Fruit fly (Drosophila melanogaster) whole organism, embryonic: ENCODE results near the gene CG43055.
A peak's percentile ranks its signal among the peaks of the same experiment; 100 is the strongest.

ENCODE experiments used
- Ada2b ChIP-seq: fragments of 200-800 bp; sonication (Bioruptor generic); IDR thresholded peaks from 2 replicates; pipeline ENCODE4 v1.3.6; 2022; ENCODE audit warnings: missing biosample characterization, missing genetic modification characterization
- Antp ChIP-seq: fragments of 200-800 bp; sonication (Bioruptor generic); optimal IDR thresholded peaks from 3 replicates; lab custom pipeline; 2016; ENCODE audit warnings: missing biosample characterization, missing genetic modification characterization
- Atf3 ChIP-seq: fragments of 200-800 bp; sonication (Bioruptor generic); optimal IDR thresholded peaks from 3 replicates; lab custom pipeline; 2016; ENCODE audit warnings: missing biosample characterization, missing genetic modification characterization
- B-H1 ChIP-seq: fragments of 200-800 bp; sonication (Bioruptor generic); IDR thresholded peaks from 3 replicates; pipeline ENCODE4 v1.3.6; 2022; ENCODE audit warnings: missing biosample characterization, missing genetic modification characterization
- CG1024 ChIP-seq: fragments of 200-800 bp; sonication (Bioruptor generic); IDR thresholded peaks from 2 replicates; pipeline ENCODE4 v1.3.6; 2022; ENCODE audit warnings: missing biosample characterization, missing genetic modification characterization
- CG10565 ChIP-seq: fragments of 200-800 bp; sonication (Bioruptor generic); optimal IDR thresholded peaks from 3 replicates; lab custom pipeline; 2016; ENCODE audit warnings: missing biosample characterization, mild to moderate bottlenecking, missing genetic modification characterization
- CG11456 ChIP-seq: fragments of 200-800 bp; sonication (Bioruptor generic); IDR thresholded peaks from 3 replicates; pipeline ENCODE4 v1.3.6; 2022; ENCODE audit warnings: missing biosample characterization, missing genetic modification characterization
- CG11695 ChIP-seq: fragments of 200-800 bp; sonication (Bioruptor generic); IDR thresholded peaks from 3 replicates; pipeline ENCODE4 v1.3.6; 2022; ENCODE audit warnings: missing biosample characterization, missing genetic modification characterization
- CG11696 ChIP-seq: fragments of 200-800 bp; sonication (Bioruptor generic); IDR thresholded peaks from 2 replicates; pipeline ENCODE4 v1.3.6; 2022; ENCODE audit warnings: missing biosample characterization, missing genetic modification characterization
- CG12155 ChIP-seq: fragments of 200-800 bp; sonication (Bioruptor generic); optimal IDR thresholded peaks from 3 replicates; lab custom pipeline; 2016; ENCODE audit warnings: missing biosample characterization, missing genetic modification characterization
- CG1233 ChIP-seq: fragments of 200-800 bp; sonication (Bioruptor generic); optimal IDR thresholded peaks from 4 replicates; lab custom pipeline; 2018; ENCODE audit warnings: missing biosample characterization, mild to moderate bottlenecking, missing genetic modification characterization
- CG12769 ChIP-seq: fragments of 200-800 bp; sonication (Bioruptor generic); optimal IDR thresholded peaks from 2 replicates; lab custom pipeline; 2019; ENCODE audit warnings: missing biosample characterization, mild to moderate bottlenecking, missing genetic modification characterization, moderate library complexity
- CG14441 ChIP-seq: fragments of 200-800 bp; sonication (Bioruptor generic); IDR thresholded peaks from 2 replicates; pipeline ENCODE4 v1.3.6; 2022; ENCODE audit warnings: missing biosample characterization, missing genetic modification characterization
- CG15514 ChIP-seq: fragments of 200-800 bp; sonication (Bioruptor generic); optimal IDR thresholded peaks from 3 replicates; lab custom pipeline; 2017; ENCODE audit warnings: missing biosample characterization, missing genetic modification characterization, mild to moderate bottlenecking, moderate library complexity, missing genetic modification reagents
- CG17829 ChIP-seq: fragments of 200-800 bp; optimal IDR thresholded peaks from 2 replicates; lab custom pipeline; 2019; ENCODE audit warnings: missing biosample characterization, mild to moderate bottlenecking, missing genetic modification characterization, moderate library complexity
- CG1832 ChIP-seq: fragments of 200-800 bp; sonication (Bioruptor generic); optimal IDR thresholded peaks from 2 replicates; lab custom pipeline; 2017; ENCODE audit warnings: missing biosample characterization, mild to moderate bottlenecking, missing genetic modification characterization, inconsistent platforms
- CG2199 ChIP-seq: fragments of 200-800 bp; sonication (Bioruptor generic); IDR thresholded peaks from 3 replicates; pipeline ENCODE4 v1.3.6; 2022; ENCODE audit warnings: missing biosample characterization, missing genetic modification characterization
- CG30020 ChIP-seq: fragments of 200-800 bp; optimal IDR thresholded peaks from 2 replicates; lab custom pipeline; 2019; ENCODE audit warnings: missing biosample characterization, mild to moderate bottlenecking, missing genetic modification characterization, moderate library complexity
- CG31365 ChIP-seq: fragments of 200-800 bp; sonication (Bioruptor generic); optimal IDR thresholded peaks from 2 replicates; lab custom pipeline; 2018; ENCODE audit warnings: missing biosample characterization, mild to moderate bottlenecking, missing genetic modification characterization
- CG3163 ChIP-seq: fragments of 200-800 bp; sonication (Bioruptor generic); optimal IDR thresholded peaks from 3 replicates; lab custom pipeline; 2016; ENCODE audit warnings: missing biosample characterization, missing genetic modification characterization
- CG32532 ChIP-seq: fragments of 200-800 bp; sonication (Bioruptor generic); IDR thresholded peaks from 2 replicates; pipeline ENCODE4 v1.3.6; 2022; ENCODE audit warnings: missing biosample characterization, missing genetic modification characterization
- CG4328 ChIP-seq: fragments of 200-800 bp; sonication (Bioruptor generic); optimal IDR thresholded peaks from 3 replicates; lab custom pipeline; 2017; ENCODE audit warnings: missing biosample characterization, missing genetic modification reagents, missing genetic modification characterization
- CG4404 ChIP-seq: fragments of 200-800 bp; sonication (Bioruptor generic); IDR thresholded peaks from 2 replicates; pipeline ENCODE4 v1.3.6; 2022; ENCODE audit warnings: missing biosample characterization, missing genetic modification characterization
- CG4730 ChIP-seq: fragments of 200-800 bp; sonication (Bioruptor generic); IDR thresholded peaks from 2 replicates; pipeline ENCODE4 v1.3.6; 2022; ENCODE audit warnings: missing biosample characterization, missing genetic modification characterization
- CG5180 ChIP-seq: fragments of 200-800 bp; sonication (Bioruptor generic); optimal IDR thresholded peaks from 3 replicates; lab custom pipeline; 2017; ENCODE audit warnings: missing biosample characterization, missing genetic modification characterization, mild to moderate bottlenecking, moderate library complexity, missing genetic modification reagents
- CG7745 ChIP-seq: fragments of 200-800 bp; sonication (Bioruptor generic); optimal IDR thresholded peaks from 2 replicates; lab custom pipeline; 2018; ENCODE audit warnings: missing biosample characterization, mild to moderate bottlenecking, missing genetic modification characterization, moderate library complexity
- CG8089 ChIP-seq: fragments of 200-800 bp; sonication (Bioruptor generic); optimal IDR thresholded peaks from 3 replicates; lab custom pipeline; 2016; ENCODE audit warnings: missing biosample characterization, missing genetic modification characterization
- CG8478 ChIP-seq: fragments of >200 bp; optimal IDR thresholded peaks from 2 replicates; lab custom pipeline; 2018
- CG9876 ChIP-seq: fragments of 200-800 bp; sonication (Bioruptor generic); optimal IDR thresholded peaks from 2 replicates; lab custom pipeline; 2016; ENCODE audit warnings: missing biosample characterization, missing genetic modification characterization
- CrebB ChIP-seq: fragments of 200-800 bp; sonication (Bioruptor generic); optimal IDR thresholded peaks from 3 replicates; lab custom pipeline; 2018; ENCODE audit warnings: missing biosample characterization, mild to moderate bottlenecking, missing genetic modification characterization
- E2f2 ChIP-seq: fragments of 200-800 bp; sonication (Bioruptor generic); IDR thresholded peaks from 2 replicates; pipeline ENCODE4 v1.3.6; 2022; ENCODE audit warnings: missing biosample characterization, missing genetic modification characterization
- H2.0 ChIP-seq: fragments of 200-800 bp; sonication (Bioruptor generic); IDR thresholded peaks from 2 replicates; pipeline ENCODE4 v1.3.6; 2022; ENCODE audit warnings: missing biosample characterization, missing genetic modification characterization
- Mad ChIP-seq: fragments of 200-800 bp; sonication (Bioruptor generic); optimal IDR thresholded peaks from 2 replicates; lab custom pipeline; 2016; ENCODE audit warnings: missing biosample characterization, missing genetic modification characterization
- Scr ChIP-seq: fragments of 200-800 bp; sonication (Bioruptor generic); IDR thresholded peaks from 2 replicates; pipeline ENCODE4 v1.3.6; 2022; ENCODE audit warnings: missing biosample characterization, missing genetic modification characterization; ENCODE audit not compliant: partially characterized antibody
- Sry-β ChIP-seq: fragments of 200-800 bp; sonication (Bioruptor generic); optimal IDR thresholded peaks from 2 replicates; lab custom pipeline; 2018; ENCODE audit warnings: missing biosample characterization, mild to moderate bottlenecking, missing genetic modification characterization, moderate library complexity
- ac ChIP-seq: fragments of 200-800 bp; sonication (Bioruptor generic); optimal IDR thresholded peaks from 3 replicates; lab custom pipeline; 2017; ENCODE audit warnings: missing biosample characterization, mild to moderate bottlenecking, missing genetic modification characterization
- al ChIP-seq: fragments of 200-800 bp; sonication (Bioruptor generic); IDR thresholded peaks from 2 replicates; pipeline ENCODE4 v1.3.6; 2022; ENCODE audit warnings: missing biosample characterization, missing genetic modification characterization
- br ChIP-seq: fragments of >200 bp; optimal IDR thresholded peaks from 2 replicates; lab custom pipeline; 2017
- cg ChIP-seq: fragments of 200-800 bp; sonication (Bioruptor generic); optimal IDR thresholded peaks from 3 replicates; lab custom pipeline; 2019; ENCODE audit warnings: missing biosample characterization, mild to moderate bottlenecking, missing genetic modification characterization, moderate library complexity
- chm ChIP-seq: fragments of 200-800 bp; sonication (Bioruptor generic); IDR thresholded peaks from 2 replicates; pipeline ENCODE4 v1.3.6; 2022; ENCODE audit warnings: missing biosample characterization, missing genetic modification characterization
- da ChIP-seq: fragments of 200-800 bp; sonication (Bioruptor generic); optimal IDR thresholded peaks from 2 replicates; lab custom pipeline; 2016; ENCODE audit warnings: missing biosample characterization, missing genetic modification characterization
- gro ChIP-seq: fragments of 200-800 bp; sonication (Bioruptor generic); optimal IDR thresholded peaks from 2 replicates; lab custom pipeline; 2016; ENCODE audit warnings: missing biosample characterization, missing genetic modification characterization
- gsb-n ChIP-seq: fragments of 200-800 bp; sonication (Bioruptor generic); optimal IDR thresholded peaks from 3 replicates; lab custom pipeline; 2018; ENCODE audit warnings: missing biosample characterization, mild to moderate bottlenecking, missing genetic modification characterization
- inv ChIP-seq: fragments of 200-800 bp; sonication (Bioruptor generic); IDR thresholded peaks from 2 replicates; pipeline ENCODE4 v1.3.6; 2022; ENCODE audit warnings: missing biosample characterization, missing genetic modification characterization; ENCODE audit not compliant: partially characterized antibody
- jigr1 ChIP-seq: fragments of 200-800 bp; sonication (Bioruptor generic); IDR thresholded peaks from 3 replicates; pipeline ENCODE4 v1.3.6; 2022; ENCODE audit warnings: missing biosample characterization, missing genetic modification characterization
- lmd ChIP-seq: fragments of 200-800 bp; sonication (Bioruptor generic); IDR thresholded peaks from 2 replicates; pipeline ENCODE4 v1.3.6; 2022; ENCODE audit warnings: missing biosample characterization, missing genetic modification characterization
- pros ChIP-seq: fragments of 200-800 bp; sonication (Bioruptor generic); optimal IDR thresholded peaks from 3 replicates; lab custom pipeline; 2019; ENCODE audit warnings: missing biosample characterization, mild to moderate bottlenecking, missing genetic modification characterization, moderate library complexity
- run ChIP-seq: fragments of 200-800 bp; sonication (Bioruptor generic); optimal IDR thresholded peaks from 3 replicates; lab custom pipeline; 2018; ENCODE audit warnings: missing biosample characterization, mild to moderate bottlenecking, missing genetic modification characterization
- tio ChIP-seq: fragments of 200-800 bp; sonication (Bioruptor generic); optimal IDR thresholded peaks from 2 replicates; lab custom pipeline; 2017; ENCODE audit warnings: missing biosample characterization, missing genetic modification characterization, inconsistent platforms
- toy ChIP-seq: fragments of 200-800 bp; sonication (Bioruptor generic); IDR thresholded peaks from 2 replicates; pipeline ENCODE4 v1.3.6; 2022; ENCODE audit warnings: missing biosample characterization, missing genetic modification characterization
- wek ChIP-seq: fragments of 200-800 bp; sonication (Bioruptor generic); optimal IDR thresholded peaks from 3 replicates; lab custom pipeline; 2018; ENCODE audit warnings: missing biosample characterization, mild to moderate bottlenecking, missing genetic modification characterization, moderate library complexity

CG43055 gene

dm6 chr2L:4371516-4372136, 39.3 kb upstream of the CG43055 start (continued):
- TF ChIP-seq CG17829 = peak; percentile 89
- TF ChIP-seq CG11696 (GFP tag; lab: Robert Waterston, UW) = no peak
- no peak for TF ChIP-seq B-H1 (GFP tag; lab: Robert Waterston, UW)
- TF ChIP-seq da (GFP tag; lab: Kevin White, UChicago) = peak; percentile 6
- no peak for TF ChIP-seq H2.0 (GFP tag; lab: Robert Waterston, UW)
- TF ChIP-seq tio (GFP tag; lab: Kevin White, UChicago) = peak; percentile 57
- peak; percentile 36; the same call in 1 of the 2 replicates for TF ChIP-seq CG14441 (GFP tag; lab: Robert Waterston, UW)
- TF ChIP-seq CG15514 (GFP tag; lab: Kevin White, UChicago) = peak; percentile 15
- no peak for TF ChIP-seq CG4328 (GFP tag; lab: Kevin White, UChicago)
- TF ChIP-seq gro (GFP tag; lab: Kevin White, UChicago) = no peak
- TF ChIP-seq pros (GFP tag; lab: Kevin White, UChicago) = peak; percentile 77
- TF ChIP-seq CG31365 (tag; lab: Kevin White, UChicago) = peak; percentile 19
- no peak for TF ChIP-seq br (lab: Kevin White, UChicago)
- no peak for TF ChIP-seq al (GFP tag; lab: Robert Waterston, UW)
- TF ChIP-seq CG1233 (GFP tag; lab: Kevin White, UChicago) = peak; percentile 51
- TF ChIP-seq CG32532 (GFP tag; lab: Robert Waterston, UW) = no peak
- TF ChIP-seq CG7745 (tag; lab: Kevin White, UChicago) = peak; percentile 42
- TF ChIP-seq CG1024 (GFP tag; lab: Robert Waterston, UW) = no peak
- TF ChIP-seq toy = no peak
- TF ChIP-seq run (tag; lab: Kevin White, UChicago) = peak; percentile 47
- TF ChIP-seq chm (GFP tag; lab: Robert Waterston, UW) = peak; percentile 81
- no peak for TF ChIP-seq Ada2b (GFP tag; lab: Robert Waterston, UW)
- no peak for TF ChIP-seq CG4730 (GFP tag; lab: Robert Waterston, UW)
- TF ChIP-seq CG12155 (GFP tag; lab: Kevin White, UChicago) = peak; percentile 7
- TF ChIP-seq CG1832 (GFP tag; lab: Kevin White, UChicago) = peak; percentile 92
- 0 out of 2 replicates have a peak, but pooled peaks have one; percentile 15 for TF ChIP-seq Scr (GFP tag; lab: Robert Waterston, UW)
- TF ChIP-seq Antp = no peak
- no peak for TF ChIP-seq inv
- TF ChIP-seq CG11456 (GFP tag; lab: Robert Waterston, UW) = no peak
- no peak for TF ChIP-seq CG10565 (GFP tag; lab: Kevin White, UChicago)
- TF ChIP-seq E2f2 = peak; percentile 18; the same call in 1 of the 2 replicates
- 0 out of 3 replicates have a peak, but pooled peaks have one; percentile 35 for TF ChIP-seq jigr1 (GFP tag; lab: Robert Waterston, UW)
- peak; percentile 98 for TF ChIP-seq cg (GFP tag; lab: Kevin White, UChicago)
- peak; percentile 69 for TF ChIP-seq ac (GFP tag; lab: Kevin White, UChicago)
- peak; percentile 88; the same call in 2 of the 3 replicates for TF ChIP-seq CG2199
- peak; percentile 53 for TF ChIP-seq CG5180 (GFP tag; lab: Kevin White, UChicago)
- peak; percentile 40 for TF ChIP-seq Sry-β (GFP tag; lab: Kevin White, UChicago)
- TF ChIP-seq gsb-n (tag; lab: Kevin White, UChicago) = peak; percentile 71
- TF ChIP-seq CG30020 (tag; lab: Kevin White, UChicago) = peak; percentile 45
- peak; percentile 97 for TF ChIP-seq CG8478
- no peak for TF ChIP-seq CG9876 (GFP tag; lab: Kevin White, UChicago)
- peak; percentile 2 for TF ChIP-seq Atf3 (GFP tag; lab: Kevin White, UChicago)
- no peak; the same call in 1 of the 2 replicates for TF ChIP-seq CG4404 (GFP tag; lab: Robert Waterston, UW)
- TF ChIP-seq CG11695 (GFP tag; lab: Robert Waterston, UW) = peak; percentile 33; the same call in 1 of the 3 replicates
- TF ChIP-seq lmd (GFP tag; lab: Robert Waterston, UW) = peak; percentile 47; the same call in 1 of the 2 replicates
- TF ChIP-seq CrebB = peak; percentile 40
- no peak for TF ChIP-seq CG8089
- TF ChIP-seq CG3163 (GFP tag; lab: Kevin White, UChicago) = no peak
- peak; percentile 10 for TF ChIP-seq wek (GFP tag; lab: Kevin White, UChicago)
- peak; percentile 36 for TF ChIP-seq CG12769
- TF ChIP-seq Mad (GFP tag; lab: Kevin White, UChicago) = no peak
